Fruit fly (Drosophila melanogaster): ENCODE data around the gene ed.

- peak; percentile 30 for TF ChIP-seq CG8632 (GFP tag; optimal IDR thresholded peaks at IDR 0.05)
- TF ChIP-seq esn (GFP tag; optimal IDR thresholded peaks at IDR 0.05), result peak; percentile 78
- peak; percentile 18 for TF ChIP-seq achi (GFP tag; optimal IDR thresholded peaks at IDR 0.05)
- TF ChIP-seq CG3919 (GFP tag; optimal IDR thresholded peaks at IDR 0.05), result no peak
- no peak for TF ChIP-seq Eip75B (GFP tag; optimal IDR thresholded peaks at IDR 0.05)
- TF ChIP-seq ss (GFP tag; optimal IDR thresholded peaks at IDR 0.05), result no peak
- no peak for TF ChIP-seq Lpt (GFP tag; optimal IDR thresholded peaks at IDR 0.05)
- peak; percentile 63 for TF ChIP-seq OdsH (GFP tag; optimal IDR thresholded peaks at IDR 0.05)
Measured at dm6 chr2L:4069573-4069972, 38.4 kb downstream of the ed start.

Measured in whole organism, prepupa.